Worm (Caenorhabditis elegans): ENCODE measurements around the gene srb-18.

DNA sequence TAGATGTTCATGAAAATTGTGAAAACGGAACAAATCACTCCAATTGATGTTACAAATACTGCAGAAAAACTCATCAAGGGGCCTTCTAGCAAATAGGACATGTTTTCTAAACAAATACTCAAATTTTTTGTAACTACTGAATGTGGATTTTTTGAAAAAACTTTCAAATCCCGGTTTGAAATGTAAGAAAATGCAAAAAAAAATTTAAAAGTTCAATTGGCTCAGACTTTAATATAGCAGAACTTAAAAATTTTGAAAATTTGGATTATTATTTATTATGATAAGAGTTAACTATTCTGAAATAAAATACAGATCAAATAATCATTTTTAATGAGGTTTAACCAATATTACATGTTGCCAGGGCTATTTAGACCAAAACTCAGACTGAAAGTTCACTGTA lies 24.7 kb upstream of the srb-18 start, which contains the start of gene srbc-9:
- TF ChIP-seq mxl-1 (tag; optimal IDR thresholded peaks at IDR 0.05): no peak
- no peak for TF ChIP-seq rpc-1 (optimal IDR thresholded peaks at IDR 0.05)
- TF ChIP-seq rpc-1 (tag; optimal IDR thresholded peaks at IDR 0.05): no peak
- TF ChIP-seq mes-4 (tag; optimal IDR thresholded peaks at IDR 0.05): no peak
- no peak for TF ChIP-seq hlh-12 (tag; optimal IDR thresholded peaks at IDR 0.05)
- no peak for TF ChIP-seq B0261.1 (tag; optimal IDR thresholded peaks at IDR 0.05)
- no peak for TF ChIP-seq lsy-27 (tag; optimal IDR thresholded peaks at IDR 0.05; ENCODE audit: borderline replicate concordance, insufficient read depth)
- TF ChIP-seq sdz-38 (tag; optimal IDR thresholded peaks at IDR 0.05): no peak
- TF ChIP-seq ztf-22 (GFP tag; optimal IDR thresholded peaks at IDR 0.05): no peak
- no peak for TF ChIP-seq snpc-4 (GFP tag; optimal IDR thresholded peaks at IDR 0.05)
- no peak for TF ChIP-seq snpc-4 (tag; optimal IDR thresholded peaks at IDR 0.05)
- TF ChIP-seq pha-4 (tag; optimal IDR thresholded peaks at IDR 0.05): no peak
- no peak for TF ChIP-seq ztf-25 (GFP tag; IDR thresholded peaks at IDR 0.05)
- no peak for TF ChIP-seq snpc-1.1 (tag; optimal IDR thresholded peaks at IDR 0.05; ENCODE audit: insufficient read depth)
- no peak for TF ChIP-seq nfya-1 (tag; optimal IDR thresholded peaks at IDR 0.05; ENCODE audit: borderline replicate concordance, insufficient read depth)
- no peak for TF ChIP-seq F22D6.2 (tag; optimal IDR thresholded peaks at IDR 0.05)

Measured in whole organism, young adult.